Worm (Caenorhabditis elegans): ENCODE data around the gene puf-3.

Gene puf-3

DNA sequence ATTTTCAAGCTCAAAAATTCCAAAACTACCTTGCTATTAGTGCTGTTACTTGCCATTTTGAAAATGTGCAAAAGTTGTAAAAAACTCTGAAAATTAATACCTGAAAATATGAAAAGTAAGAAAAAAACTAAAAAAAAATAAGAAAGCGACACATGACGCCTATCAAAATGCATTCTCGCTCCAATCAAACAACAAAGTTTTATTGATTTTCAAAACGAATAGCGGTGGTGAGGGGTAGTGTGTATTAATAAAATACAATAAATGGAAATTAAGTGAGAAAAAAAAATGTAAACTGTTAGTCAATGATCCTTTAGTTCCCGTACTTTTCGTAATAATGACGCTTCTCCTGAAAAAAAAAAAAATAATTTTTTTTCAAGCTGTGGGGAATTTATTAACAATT, 9.8 kb upstream of the puf-3 start, which contains the start of gene dcap-2 (continued):
- TF ChIP-seq nhr-10 (tag; optimal IDR thresholded peaks at IDR 0.05) (no peak), nhr-111 (GFP tag; optimal IDR thresholded peaks at IDR 0.05) (no peak), zip-11 (GFP tag; IDR thresholded peaks at IDR 0.05) (no peak), pqm-1 (tag; optimal IDR thresholded peaks at IDR 0.05) (no peak)

ce11 chrIV:13513010-13513409, 1.0 kb upstream of the puf-3 start:
- TF ChIP-seq zip-2 (tag; optimal IDR thresholded peaks at IDR 0.05) (no peak), aha-1 (tag) (peak; percentile 76), pha-4 (GFP tag; IDR thresholded peaks at IDR 0.05) (0 out of 2 replicates have a peak, but pooled peaks have one; percentile 31), pha-4 (tag; optimal IDR thresholded peaks at IDR 0.05) (no peak), unc-130 (GFP tag; optimal IDR thresholded peaks at IDR 0.05) (no peak), skn-1 (tag; optimal IDR thresholded peaks at IDR 0.05) (no peak), hif-1 (tag; optimal IDR thresholded peaks at IDR 0.05) (no peak), snpc-4 (tag; optimal IDR thresholded peaks at IDR 0.05) (no peak), unc-62 (GFP tag; optimal IDR thresholded peaks at IDR 0.05 in 1 of 2) (peak in 1 of 2 experiments; percentile 23), unc-62 (tag; optimal IDR thresholded peaks at IDR 0.05) (no peak), daf-16 (GFP tag; optimal IDR thresholded peaks at IDR 0.05) (no peak), daf-16 (tag; optimal IDR thresholded peaks at IDR 0.05) (peak; percentile 23), dmd-9 (GFP tag; IDR thresholded peaks at IDR 0.05) (no peak), arid-1 (GFP tag; conservative IDR thresholded peaks at IDR 0.05) (0 out of 2 replicates have a peak, but pooled peaks have one; percentile 16), zfp-2 (tag; optimal IDR thresholded peaks at IDR 0.05) (no peak), egl-27 (tag; optimal IDR thresholded peaks at IDR 0.05) (no peak), ceh-62 (tag; optimal IDR thresholded peaks at IDR 0.05) (no peak), lin-15B (tag; optimal IDR thresholded peaks at IDR 0.05) (no peak), hlh-11 (tag; optimal IDR thresholded peaks at IDR 0.05) (no peak), daf-19 (GFP tag; conservative IDR thresholded peaks at IDR 0.05) (no peak), snpc-1.2 (GFP tag; IDR thresholded peaks at IDR 0.05) (peak; percentile 53; the same call in 1 of the 2 replicates), duxl-1 (tag; optimal IDR thresholded peaks at IDR 0.05; ENCODE audit: poor library complexity) (no peak), fos-1 (tag; optimal IDR thresholded peaks at IDR 0.05) (no peak), mes-2 (tag; optimal IDR thresholded peaks at IDR 0.05; ENCODE audit: poor library complexity, severe bottlenecking) (no peak), nhr-6 (tag; optimal IDR thresholded peaks at IDR 0.05) (no peak), R02D3.7 (tag; optimal IDR thresholded peaks at IDR 0.05) (no peak)

DNA sequence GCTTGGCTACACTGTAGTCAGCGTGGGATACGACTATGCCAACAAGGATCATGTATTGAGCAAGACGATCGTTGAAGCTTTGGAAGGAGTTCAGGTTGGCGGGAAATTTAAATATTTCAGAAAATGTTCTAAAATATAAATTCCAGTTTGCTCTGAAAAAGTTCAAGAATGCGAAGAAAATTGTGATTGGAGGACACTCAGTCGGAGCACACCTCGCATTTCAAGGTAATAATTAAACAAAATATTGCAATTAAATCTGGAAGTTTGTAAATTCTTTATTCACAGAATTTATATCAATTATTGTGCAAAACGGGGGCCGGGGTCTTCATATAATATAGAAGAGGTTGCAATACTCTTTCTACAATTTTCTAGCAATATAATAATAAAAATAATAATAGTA, 1.9 kb downstream of the puf-3 start:
- peak; percentile 31 for TF ChIP-seq unc-130 (GFP tag; optimal IDR thresholded peaks at IDR 0.05)
- TF ChIP-seq lin-1 (GFP tag; IDR thresholded peaks at IDR 0.05) = no peak
- TF ChIP-seq F49E8.2 (tag; optimal IDR thresholded peaks at IDR 0.05; ENCODE audit: borderline replicate concordance) = peak; percentile 10
- peak; percentile 66; the same call in 1 of the 2 replicates for TF ChIP-seq snpc-1.2 (GFP tag; IDR thresholded peaks at IDR 0.05)
- no peak for TF ChIP-seq nhr-102 (tag; optimal IDR thresholded peaks at IDR 0.05)
- no peak for TF ChIP-seq hif-1 (tag; optimal IDR thresholded peaks at IDR 0.05)
- no peak for TF ChIP-seq aly-2 (tag; optimal IDR thresholded peaks at IDR 0.05)
- TF ChIP-seq pha-4 (GFP tag; IDR thresholded peaks at IDR 0.05) = peak; percentile 31; the same call in 1 of the 2 replicates
- TF ChIP-seq pha-4 (tag; optimal IDR thresholded peaks at IDR 0.05) = no peak
- peak; percentile 58; the same call in 1 of the 2 replicates for TF ChIP-seq lin-38 (GFP tag; IDR thresholded peaks at IDR 0.05)
- no peak for TF ChIP-seq Y75B8A.6 (GFP tag; IDR thresholded peaks at IDR 0.05)

ce11 chrIV:13508924-13509323, 3.0 kb downstream of the puf-3 start, which contains the start of gene afmd-2:
afmd-2 (plus strand) TSS chrIV:13509224.
- TF ChIP-seq F49E8.2 (tag; optimal IDR thresholded peaks at IDR 0.05; ENCODE audit: borderline replicate concordance) (no peak), unc-130 (GFP tag; optimal IDR thresholded peaks at IDR 0.05) (no peak), nhr-28 (tag; optimal IDR thresholded peaks at IDR 0.05) (peak; percentile 37), mxl-3 (GFP tag; optimal IDR thresholded peaks at IDR 0.05) (peak; percentile 16), daf-16 (GFP tag; optimal IDR thresholded peaks at IDR 0.05) (no peak), daf-16 (tag; optimal IDR thresholded peaks at IDR 0.05) (peak; percentile 70), aha-1 (tag) (peak; percentile 48)
